Fruit fly (Drosophila melanogaster): ENCODE measurements around the gene app.

app gene

dm6 chr3L:12266343-12267287 lies at the start of gene app:
Gene app (minus strand): TSS chr3L:12266841.
- TF ChIP-seq CG7357 (GFP tag; IDR thresholded peaks at IDR 0.05) (peak; percentile 84), CG10462 (GFP tag; optimal IDR thresholded peaks at IDR 0.05) (peak; percentile 74), CG4360 (GFP tag; IDR thresholded peaks at IDR 0.05) (peak; percentile 62), wek (GFP tag; optimal IDR thresholded peaks at IDR 0.05) (peak; percentile 50), Doc2 (GFP tag; IDR thresholded peaks at IDR 0.05) (no peak), Ravus (GFP tag; IDR thresholded peaks at IDR 0.05) (peak; percentile 42), ab (GFP tag; optimal IDR thresholded peaks at IDR 0.05) (no peak), CG3163 (GFP tag; optimal IDR thresholded peaks at IDR 0.05) (peak; percentile 30), Ptx1 (GFP tag; IDR thresholded peaks at IDR 0.05) (peak; percentile 93), ara (GFP tag; IDR thresholded peaks at IDR 0.05) (peak; percentile 95), CG3726 (GFP tag; IDR thresholded peaks at IDR 0.05) (peak; percentile 80; the same call in 1 of the 3 replicates), CG9727 (GFP tag; optimal IDR thresholded peaks at IDR 0.05) (peak; percentile 90), Hr3 (GFP tag; optimal IDR thresholded peaks at IDR 0.05) (peak; percentile 72), vvl (GFP tag; IDR thresholded peaks at IDR 0.05) (peak; percentile 96), abd-A (tag; optimal IDR thresholded peaks at IDR 0.05) (peak; percentile 43), bab2 (GFP tag; optimal IDR thresholded peaks at IDR 0.05) (peak; percentile 76), nom (GFP tag; optimal IDR thresholded peaks at IDR 0.05) (peak; percentile 52), hkb (optimal IDR thresholded peaks at IDR 0.05) (peak; percentile 29), hkb (GFP tag; IDR thresholded peaks at IDR 0.05) (peak; percentile 91), exex (tag; optimal IDR thresholded peaks at IDR 0.05) (peak; percentile 56), Optix (GFP tag; IDR thresholded peaks at IDR 0.05) (peak; percentile 92), Med (GFP tag) (peak; percentile 97), CG34376 (GFP tag; optimal IDR thresholded peaks at IDR 0.05) (peak; percentile 87), CG18619 (GFP tag; optimal IDR thresholded peaks at IDR 0.05) (peak; percentile 89), gro (GFP tag; optimal IDR thresholded peaks at IDR 0.05) (peak; percentile 69), emc (GFP tag; optimal IDR thresholded peaks at IDR 0.05) (peak; percentile 44), fd3F (GFP tag; optimal IDR thresholded peaks at IDR 0.05) (peak; percentile 88), vfl (GFP tag; optimal IDR thresholded peaks at IDR 0.05) (peak; percentile 8), sim (GFP tag; IDR thresholded peaks at IDR 0.05) (peak; percentile 74; the same call in 1 of the 2 replicates), lov (optimal IDR thresholded peaks at IDR 0.05) (no peak), lov (GFP tag; IDR thresholded peaks at IDR 0.05) (peak; percentile 86), twi (tag; optimal IDR thresholded peaks at IDR 0.05) (peak; percentile 77), Rfx (GFP tag; IDR thresholded peaks at IDR 0.05) (peak; percentile 93), HLH3B (GFP tag; IDR thresholded peaks at IDR 0.05) (peak; percentile 94), al (GFP tag; IDR thresholded peaks at IDR 0.05) (peak; percentile 81), usp (GFP tag; optimal IDR thresholded peaks at IDR 0.05) (no peak), gt (GFP tag; IDR thresholded peaks at IDR 0.05) (peak; percentile 75), HLHmδ (GFP tag; optimal IDR thresholded peaks at IDR 0.05) (peak; percentile 5), shn (GFP tag; optimal IDR thresholded peaks at IDR 0.05) (peak; percentile 53), ham (GFP tag; IDR thresholded peaks at IDR 0.05) (peak; percentile 35; the same call in 1 of the 2 replicates), Sox100B (GFP tag; optimal IDR thresholded peaks at IDR 0.05) (peak; percentile 84), wor (GFP tag; IDR thresholded peaks at IDR 0.05) (peak; percentile 81), wdn (GFP tag; IDR thresholded peaks at IDR 0.05) (peak; percentile 84), CG10366 (GFP tag; IDR thresholded peaks at IDR 0.05) (peak; percentile 87), NC2β (GFP tag; optimal IDR thresholded peaks at IDR 0.05) (peak; percentile 71), CG11247 (GFP tag; IDR thresholded peaks at IDR 0.05) (peak; percentile 83), NK7.1 (GFP tag; optimal IDR thresholded peaks at IDR 0.05) (peak; percentile 48), so (GFP tag; IDR thresholded peaks at IDR 0.05) (peak; percentile 93), CG11093 (GFP tag; IDR thresholded peaks at IDR 0.05) (peak; percentile 89), ci (GFP tag; IDR thresholded peaks at IDR 0.05) (peak; percentile 94), CG33557 (GFP tag; optimal IDR thresholded peaks at IDR 0.05) (peak; percentile 82)

All from whole organism, embryonic.